Worm (Caenorhabditis elegans) whole organism, early embryonic: ENCODE measurements around the gene sdz-21.

ENCODE experiments used
- B0310.2 ChIP-seq: sonication (generic microtip); optimal IDR thresholded peaks from 2 replicates; lab custom pipeline; 2016; ENCODE audit warnings: mild to moderate bottlenecking, missing genetic modification characterization, missing compliant biosample characterization
- F13C5.2 ChIP-seq: sonication (generic microtip); optimal IDR thresholded peaks from 2 replicates; lab custom pipeline; 2017; ENCODE audit warnings: mild to moderate bottlenecking, missing genetic modification characterization, inconsistent platforms, missing compliant biosample characterization
- aly-1 ChIP-seq: sonication (generic microtip); optimal IDR thresholded peaks from 2 replicates; lab custom pipeline; 2016; ENCODE audit warnings: missing genetic modification characterization, missing compliant biosample characterization
- ama-1 ChIP-seq: fragments of 150-350 bp; optimal IDR thresholded peaks from 2 replicates; lab custom pipeline; 2014
- hnd-1 ChIP-seq: sonication (generic microtip); optimal IDR thresholded peaks from 2 replicates; lab custom pipeline; 2016; ENCODE audit warnings: missing genetic modification characterization, missing compliant biosample characterization
- tbx-37 ChIP-seq: fragments of 200-800 bp; sonication (Bioruptor generic); conservative IDR thresholded peaks from 2 replicates; pipeline ENCODE4 v1.3.6; 2022; ENCODE audit warnings: missing genetic modification reagents, missing genetic modification characterization, missing compliant biosample characterization

ce11 chrIII:5665710-5666109 lies 8.9 kb upstream of the sdz-21 start:
- no peak for TF ChIP-seq ama-1 (lab: Kevin White, UChicago)
- no peak for TF ChIP-seq hnd-1 (tag; lab: Kevin White, UChicago)
- no peak for TF ChIP-seq B0310.2
- TF ChIP-seq tbx-37: no peak
- TF ChIP-seq aly-1 (tag; lab: Kevin White, UChicago): no peak
- no peak for TF ChIP-seq F13C5.2 (tag; lab: Kevin White, UChicago)
